Worm (Caenorhabditis elegans): Measurements from ENCODE around the gene mai-1.

The mai-1 gene

ce11 chrX:3127626-3128142 lies 11.3 kb upstream of the mai-1 start (continued):
- TF ChIP-seq lin-15B (tag; optimal IDR thresholded peaks at IDR 0.05) = peak; percentile 17
- peak; percentile 91 for TF ChIP-seq nhr-47 (tag; optimal IDR thresholded peaks at IDR 0.05)
- TF ChIP-seq hpl-2 (GFP tag; optimal IDR thresholded peaks at IDR 0.05) = peak; percentile 75
- TF ChIP-seq tbx-2 (tag; optimal IDR thresholded peaks at IDR 0.05) = peak; percentile 93
- TF ChIP-seq lsy-2 (tag; optimal IDR thresholded peaks at IDR 0.05) = peak; percentile 72 to 91
- peak; percentile 69 for TF ChIP-seq zip-4 (GFP tag; optimal IDR thresholded peaks at IDR 0.05)
- TF ChIP-seq ces-1 (GFP tag; optimal IDR thresholded peaks at IDR 0.05) = peak; percentile 75
- peak; percentile 95 for TF ChIP-seq nhr-20 (tag; optimal IDR thresholded peaks at IDR 0.05)
- TF ChIP-seq dsc-1 (tag; optimal IDR thresholded peaks at IDR 0.05) = peak; percentile 86
- peak; percentile 79 to 86 for TF ChIP-seq lin-35 (GFP tag; optimal IDR thresholded peaks at IDR 0.05)
- TF ChIP-seq dpl-1 (GFP tag; optimal IDR thresholded peaks at IDR 0.05) = peak; percentile 52 to 63 (median 55)
- no peak for TF ChIP-seq unc-30 (tag; optimal IDR thresholded peaks at IDR 0.05)
- TF ChIP-seq fos-1 (tag; optimal IDR thresholded peaks at IDR 0.05) = peak; percentile 88
- TF ChIP-seq nhr-19 (GFP tag; conservative IDR thresholded peaks at IDR 0.05) = peak; percentile 85
- peak; percentile 38; the same call in 1 of the 2 replicates for TF ChIP-seq ceh-88 (GFP tag; IDR thresholded peaks at IDR 0.05)
- TF ChIP-seq elt-3 (tag; optimal IDR thresholded peaks at IDR 0.05) = peak in 5 of 6 experiments; percentile 22 to 86 (median 58)
- peak; percentile 93 for TF ChIP-seq swsn-7 (tag; optimal IDR thresholded peaks at IDR 0.05)
- no peak for TF ChIP-seq hlh-4 (tag; optimal IDR thresholded peaks at IDR 0.05)
- TF ChIP-seq ztf-11 (tag; optimal IDR thresholded peaks at IDR 0.05) = peak in 1 of 2 experiments; percentile 80
- TF ChIP-seq lin-39 (tag; optimal IDR thresholded peaks at IDR 0.05) = no peak
- peak; percentile 12 for TF ChIP-seq nhr-11 (tag; optimal IDR thresholded peaks at IDR 0.05)
- TF ChIP-seq ets-5 (GFP tag; IDR thresholded peaks at IDR 0.05) = no peak
- peak; percentile 80 for TF ChIP-seq aly-2 (tag; optimal IDR thresholded peaks at IDR 0.05)
- TF ChIP-seq hlh-17 (GFP tag; optimal IDR thresholded peaks at IDR 0.05; ENCODE audit: borderline replicate concordance) = no peak
- TF ChIP-seq snpc-4 (tag; optimal IDR thresholded peaks at IDR 0.05) = peak; percentile 18
- peak; percentile 92 for TF ChIP-seq fkh-10 (GFP tag; optimal IDR thresholded peaks at IDR 0.05)
- TF ChIP-seq lin-14 (GFP tag; optimal IDR thresholded peaks at IDR 0.05) = peak; percentile 99
- peak; percentile 86 for TF ChIP-seq nhr-90 (tag; optimal IDR thresholded peaks at IDR 0.05; ENCODE audit: poor library complexity)
- peak; percentile 14 for TF ChIP-seq fkh-4 (tag; optimal IDR thresholded peaks at IDR 0.05; ENCODE audit: borderline replicate concordance)
- TF ChIP-seq blmp-1 (tag; optimal IDR thresholded peaks at IDR 0.05) = peak; percentile 96
- peak; percentile 80 for TF ChIP-seq ztf-4 (tag; optimal IDR thresholded peaks at IDR 0.05)
- TF ChIP-seq F16B12.6 (tag; optimal IDR thresholded peaks at IDR 0.05) = peak; percentile 6
- no peak for TF ChIP-seq sptf-1 (tag; optimal IDR thresholded peaks at IDR 0.05)
- TF ChIP-seq mef-2 (tag; optimal IDR thresholded peaks at IDR 0.05) = peak; percentile 83
- no peak for TF ChIP-seq unc-62 (GFP tag; optimal IDR thresholded peaks at IDR 0.05)
- peak; percentile 88 for TF ChIP-seq lin-13 (GFP tag; optimal IDR thresholded peaks at IDR 0.05)
- peak; percentile 69 for TF ChIP-seq irx-1 (tag; optimal IDR thresholded peaks at IDR 0.05)
- peak; percentile 82 for TF ChIP-seq unc-130 (tag; optimal IDR thresholded peaks at IDR 0.05)
- no peak for TF ChIP-seq nhr-84 (tag; optimal IDR thresholded peaks at IDR 0.05)
- TF ChIP-seq nhr-12 (tag; optimal IDR thresholded peaks at IDR 0.05) = no peak
- peak; percentile 84 for TF ChIP-seq xbp-1 (tag; optimal IDR thresholded peaks at IDR 0.05)
- TF ChIP-seq nhr-71 (tag; optimal IDR thresholded peaks at IDR 0.05) = peak; percentile 97
- TF ChIP-seq efl-1 (optimal IDR thresholded peaks at IDR 0.05) = peak; percentile 64 to 72
- peak; percentile 34 to 93 for TF ChIP-seq efl-1 (GFP tag; optimal IDR thresholded peaks at IDR 0.05 in 1 of 2)
- peak; percentile 91 for TF ChIP-seq unc-86 (tag; optimal IDR thresholded peaks at IDR 0.05)
- TF ChIP-seq fkh-8 (tag; optimal IDR thresholded peaks at IDR 0.05) = peak; percentile 94
- TF ChIP-seq snu-23 (GFP tag; optimal IDR thresholded peaks at IDR 0.05) = peak; percentile 98
- peak; percentile 58; the same call in 1 of the 2 replicates for TF ChIP-seq mab-9 (GFP tag; IDR thresholded peaks at IDR 0.05)
- peak; percentile 85 to 90 for TF ChIP-seq egl-27 (tag; optimal IDR thresholded peaks at IDR 0.05)
- peak; percentile 88 for TF ChIP-seq nhr-237 (tag; optimal IDR thresholded peaks at IDR 0.05)
- peak; percentile 79 for TF ChIP-seq skn-1 (tag; optimal IDR thresholded peaks at IDR 0.05)
- TF ChIP-seq jun-1 (tag; optimal IDR thresholded peaks at IDR 0.05) = peak; percentile 96
- TF ChIP-seq ceh-90 (tag; optimal IDR thresholded peaks at IDR 0.05) = no peak
